Worm (Caenorhabditis elegans) whole organism, mixed stage, embryonic: Measurements from ENCODE around the gene tat-1.

Experiments used
- M03D4.4 ChIP-seq: sonication (generic microtip); optimal IDR thresholded peaks from 2 replicates; lab custom pipeline; 2017; ENCODE audit warnings: mild to moderate bottlenecking, missing genetic modification characterization, missing compliant biosample characterization
- elt-1 ChIP-seq: sonication (generic microtip); optimal IDR thresholded peaks from 2 replicates; lab custom pipeline; 2017; ENCODE audit warnings: missing genetic modification characterization, mild to moderate bottlenecking, missing compliant biosample characterization, antibody characterized with exemption, moderate library complexity, borderline replicate concordance; ENCODE audit not compliant: insufficient read depth
- lsy-2 ChIP-seq: fragments of 150-350 bp; optimal IDR thresholded peaks from 2 replicates; lab custom pipeline; 2014; ENCODE audit warnings: missing biosample characterization, missing genetic modification characterization
- mep-1 ChIP-seq: fragments of 150-350 bp; optimal IDR thresholded peaks from 2 replicates; lab custom pipeline; 2017; ENCODE audit warnings: missing biosample characterization, missing genetic modification reagents, missing genetic modification characterization, inconsistent platforms
- nhr-12 ChIP-seq: fragments of 150-350 bp; optimal IDR thresholded peaks from 2 replicates; lab custom pipeline; 2014; ENCODE audit warnings: missing biosample characterization, missing genetic modification characterization
- pha-4 ChIP-seq: fragments of 150-350 bp; optimal IDR thresholded peaks from 2 replicates; lab custom pipeline; 2018; ENCODE audit warnings: missing biosample characterization, missing genetic modification reagents, missing genetic modification characterization
- snpc-4 ChIP-seq: fragments of 150-350 bp; optimal IDR thresholded peaks from 2 replicates; lab custom pipeline; 2014; ENCODE audit warnings: missing biosample characterization, missing genetic modification characterization
- sptf-1 ChIP-seq: sonication (generic microtip); optimal IDR thresholded peaks from 2 replicates; lab custom pipeline; 2017; ENCODE audit warnings: mild to moderate bottlenecking, missing genetic modification characterization, moderate library complexity, missing compliant biosample characterization
- unc-120 ChIP-seq: sonication (generic microtip); optimal IDR thresholded peaks from 2 replicates; lab custom pipeline; 2017; ENCODE audit warnings: missing genetic modification characterization, missing compliant biosample characterization; ENCODE audit not compliant: poor library complexity, severe bottlenecking
- unc-39 ChIP-seq: fragments of 150-350 bp; optimal IDR thresholded peaks from 2 replicates; lab custom pipeline; 2014; ENCODE audit warnings: missing biosample characterization, missing genetic modification characterization
- unc-62 ChIP-seq: fragments of 150-350 bp; optimal IDR thresholded peaks from 2 replicates; lab custom pipeline; 2014; ENCODE audit warnings: missing biosample characterization, missing genetic modification reagents, missing genetic modification characterization
- zip-8 ChIP-seq: fragments of 150-350 bp; optimal IDR thresholded peaks from 2 replicates; lab custom pipeline; 2014; ENCODE audit warnings: missing biosample characterization, missing genetic modification characterization
- ztf-11 ChIP-seq: fragments of 150-350 bp; optimal IDR thresholded peaks from 2 replicates; lab custom pipeline; 2014; ENCODE audit warnings: missing biosample characterization, missing genetic modification characterization

DNA sequence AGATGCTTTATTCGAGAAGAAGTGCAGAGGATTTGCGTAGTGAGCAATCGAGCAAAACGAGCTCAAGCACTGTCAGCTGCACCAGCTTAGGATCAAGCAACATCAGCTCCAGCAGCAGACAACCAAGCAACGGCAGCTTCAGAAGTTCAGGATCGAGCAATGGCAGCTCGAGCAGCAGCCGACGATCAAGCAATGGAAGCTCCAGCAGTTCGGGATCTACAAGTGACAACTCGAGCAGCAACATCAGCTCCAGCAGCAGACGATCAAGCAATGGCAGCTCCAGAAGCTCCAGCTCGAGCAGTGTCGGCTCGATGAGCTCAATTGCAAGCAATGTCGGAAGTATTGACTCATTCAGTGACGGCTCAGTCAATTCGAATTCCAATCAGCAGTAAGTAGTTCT lies 17.5 kb upstream of the tat-1 start:
- TF ChIP-seq pha-4 (tag; lab: Kevin White, UChicago) (no peak), ztf-11 (tag; lab: Kevin White, UChicago) (no peak), mep-1 (no peak), zip-8 (tag; lab: Kevin White, UChicago) (no peak), M03D4.4 (tag; lab: Kevin White, UChicago) (no peak), lsy-2 (no peak), elt-1 (tag; lab: Kevin White, UChicago) (no peak), nhr-12 (tag; lab: Kevin White, UChicago) (no peak), unc-39 (tag; lab: Kevin White, UChicago) (no peak), unc-62 (GFP tag; lab: Kevin White, UChicago) (no peak), unc-120 (tag; lab: Kevin White, UChicago) (no peak), snpc-4 (no peak), sptf-1 (tag; lab: Kevin White, UChicago) (no peak)
